Worm (Caenorhabditis elegans) whole organism, L2 larva: ENCODE results near the gene spp-13.
A peak's percentile ranks its signal among the peaks of the same experiment; 100 is the strongest.

ENCODE experiments used
- C34F6.9 ChIP-seq: fragments of 150-350 bp; optimal IDR thresholded peaks from 2 replicates; lab custom pipeline; 2014; ENCODE audit warnings: missing biosample characterization, missing genetic modification characterization
- F13H6.1 ChIP-seq: sonication (generic microtip); optimal IDR thresholded peaks from 2 replicates; lab custom pipeline; 2016; ENCODE audit warnings: missing genetic modification characterization, missing compliant biosample characterization
- R02D3.7 ChIP-seq: fragments of 150-350 bp; optimal IDR thresholded peaks from 2 replicates; lab custom pipeline; 2014; ENCODE audit warnings: missing biosample characterization, missing genetic modification characterization
- Y55F3AM.14 ChIP-seq: fragments of 200-800 bp; sonication (Bioruptor generic); optimal IDR thresholded peaks from 2 replicates; lab custom pipeline; 2018; ENCODE audit warnings: mild to moderate bottlenecking, missing genetic modification characterization, missing compliant biosample characterization
- ZK546.5 ChIP-seq: sonication (generic microtip); optimal IDR thresholded peaks from 2 replicates; lab custom pipeline; 2017; ENCODE audit warnings: missing biosample characterization, missing genetic modification characterization
- ama-1 ChIP-seq: fragments of 150-350 bp; optimal IDR thresholded peaks from 2 replicates; lab custom pipeline; 2018; ENCODE audit warnings: inconsistent platforms
- blmp-1 ChIP-seq: sonication (generic microtip); optimal IDR thresholded peaks from 2 replicates; lab custom pipeline; 2017; ENCODE audit warnings: missing genetic modification characterization, mild to moderate bottlenecking, missing compliant biosample characterization, antibody characterized with exemption, moderate library complexity; ENCODE audit not compliant: insufficient read depth
- ceh-16 ChIP-seq: fragments of 150-350 bp; optimal IDR thresholded peaks from 2 replicates; lab custom pipeline; 2014; ENCODE audit warnings: missing biosample characterization, missing genetic modification characterization
- ceh-82 ChIP-seq: fragments of 150-350 bp; optimal IDR thresholded peaks from 2 replicates; lab custom pipeline; 2014; ENCODE audit warnings: missing biosample characterization, missing genetic modification characterization
- crh-2 ChIP-seq: sonication (generic microtip); optimal IDR thresholded peaks from 2 replicates; lab custom pipeline; 2017; ENCODE audit warnings: missing biosample characterization, missing genetic modification characterization
- dmd-4 ChIP-seq: sonication (generic microtip); optimal IDR thresholded peaks from 2 replicates; lab custom pipeline; 2017; ENCODE audit warnings: missing biosample characterization, missing genetic modification characterization
- egl-27 ChIP-seq: sonication (generic microtip); optimal IDR thresholded peaks from 3 replicates; lab custom pipeline; 2017; ENCODE audit warnings: missing biosample characterization, missing genetic modification reagents, missing genetic modification characterization
- elt-1 ChIP-seq: fragments of 150-350 bp; optimal IDR thresholded peaks from 2 replicates; lab custom pipeline; 2014; ENCODE audit warnings: missing biosample characterization, missing genetic modification characterization
- elt-3 ChIP-seq: sonication (generic microtip); optimal IDR thresholded peaks from 2 replicates; lab custom pipeline; 2017; ENCODE audit warnings: missing biosample characterization, missing genetic modification characterization
- fos-1 ChIP-seq: fragments of 150-350 bp; optimal IDR thresholded peaks from 2 replicates; lab custom pipeline; 2014; ENCODE audit warnings: missing biosample characterization, missing genetic modification characterization
- lin-11 ChIP-seq: fragments of 150-350 bp; sonication (generic microtip); optimal IDR thresholded peaks from 2 replicates; lab custom pipeline; 2014; ENCODE audit warnings: missing biosample characterization, missing genetic modification characterization, inconsistent platforms, mixed read lengths
- lin-13 ChIP-seq: fragments of 150-350 bp; optimal IDR thresholded peaks from 2 replicates; lab custom pipeline; 2014; ENCODE audit warnings: missing biosample characterization, missing genetic modification reagents, missing genetic modification characterization
- lsy-2 ChIP-seq, 2 experiments: fragments of 150-350 bp in 1 of 2; sonication (generic microtip) in 1 of 2; optimal IDR thresholded peaks; 2 replicates each; lab custom pipeline; 2014 to 2017; ENCODE audit warnings: missing biosample characterization in 2 of 2, missing genetic modification characterization in 2 of 2
- mab-5 ChIP-seq: fragments of 150-350 bp; optimal IDR thresholded peaks from 2 replicates; lab custom pipeline; 2014; ENCODE audit warnings: missing biosample characterization, missing genetic modification characterization
- mdl-1 ChIP-seq, 2 experiments: fragments of 150-350 bp in 1 of 2; sonication (generic microtip) in 1 of 2; optimal IDR thresholded peaks; 2 replicates each; lab custom pipeline; 2017; ENCODE audit warnings: missing biosample characterization in 2 of 2, missing genetic modification characterization in 2 of 2
- nhr-11 ChIP-seq: fragments of 150-350 bp; optimal IDR thresholded peaks from 2 replicates; lab custom pipeline; 2014; ENCODE audit warnings: missing biosample characterization, missing genetic modification characterization
- nhr-21 ChIP-seq: fragments of 150-350 bp; optimal IDR thresholded peaks from 2 replicates; lab custom pipeline; 2014; ENCODE audit warnings: missing biosample characterization, missing genetic modification characterization
- nhr-23 ChIP-seq: fragments of 150-350 bp; optimal IDR thresholded peaks from 2 replicates; lab custom pipeline; 2014; ENCODE audit warnings: missing biosample characterization, missing genetic modification reagents, missing genetic modification characterization
- nhr-25 ChIP-seq: fragments of 150-350 bp; sonication (generic microtip); optimal IDR thresholded peaks from 3 replicates; lab custom pipeline; 2014; ENCODE audit warnings: missing biosample characterization, missing genetic modification characterization
- nhr-6 ChIP-seq: fragments of 150-350 bp; optimal IDR thresholded peaks from 2 replicates; lab custom pipeline; 2014; ENCODE audit warnings: missing biosample characterization, missing genetic modification characterization
- nhr-77 ChIP-seq: fragments of 150-350 bp; optimal IDR thresholded peaks from 2 replicates; lab custom pipeline; 2014; ENCODE audit warnings: missing biosample characterization, missing genetic modification characterization
- peb-1 ChIP-seq: fragments of 150-350 bp; optimal IDR thresholded peaks from 2 replicates; lab custom pipeline; 2014; ENCODE audit warnings: missing biosample characterization, missing genetic modification characterization
- sem-4 ChIP-seq: fragments of 150-350 bp; optimal IDR thresholded peaks from 2 replicates; lab custom pipeline; 2014; ENCODE audit warnings: missing biosample characterization, missing genetic modification reagents, missing genetic modification characterization
- snpc-4 ChIP-seq: fragments of 150-350 bp; optimal IDR thresholded peaks from 2 replicates; lab custom pipeline; 2014; ENCODE audit warnings: missing biosample characterization, missing genetic modification characterization
- unc-55 ChIP-seq: fragments of 150-350 bp; sonication (generic microtip); optimal IDR thresholded peaks from 3 replicates; lab custom pipeline; 2014; ENCODE audit warnings: missing biosample characterization, missing genetic modification reagents, missing genetic modification characterization
- unc-62 ChIP-seq: fragments of 150-350 bp; optimal IDR thresholded peaks from 2 replicates; lab custom pipeline; 2014; ENCODE audit warnings: missing biosample characterization, missing genetic modification reagents, missing genetic modification characterization
- zag-1 ChIP-seq: fragments of 150-350 bp; optimal IDR thresholded peaks from 2 replicates; lab custom pipeline; 2014; ENCODE audit warnings: missing biosample characterization, missing genetic modification characterization
- ztf-11 ChIP-seq: sonication (generic microtip); optimal IDR thresholded peaks from 2 replicates; lab custom pipeline; 2017; ENCODE audit warnings: missing biosample characterization, missing genetic modification characterization
- ztf-4 ChIP-seq: fragments of 150-350 bp; optimal IDR thresholded peaks from 2 replicates; lab custom pipeline; 2014; ENCODE audit warnings: missing biosample characterization, missing genetic modification characterization

The spp-13 gene

DNA sequence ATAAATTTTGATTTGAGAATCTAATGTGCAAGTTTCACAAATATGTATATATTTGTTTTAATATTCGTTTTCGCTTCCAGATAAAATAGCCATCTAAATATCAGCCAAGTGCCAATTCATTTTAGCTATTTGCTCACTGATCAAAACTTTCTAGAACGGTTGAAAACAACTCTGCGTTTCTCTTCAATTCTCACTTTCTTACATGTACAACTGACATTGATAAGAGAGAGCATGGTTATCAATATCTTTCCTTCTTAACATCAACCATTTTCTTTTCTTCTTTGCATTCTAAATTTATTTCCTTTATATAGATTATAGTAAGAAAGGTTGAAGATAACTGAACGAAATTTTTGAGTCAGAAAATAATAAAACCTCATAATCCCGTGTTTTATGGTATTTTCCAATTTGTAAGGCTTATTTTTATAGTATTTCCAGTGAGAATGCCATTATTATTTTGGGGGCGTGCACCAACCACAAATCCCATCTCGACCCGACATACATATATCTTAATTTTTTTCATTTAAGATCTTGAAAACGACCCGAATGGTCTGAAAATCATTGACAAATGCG lies 10.1 kb upstream of the spp-13 start, which contains the start of gene F08F1.3:
TSS of gene F08F1.3 (plus strand) at position 520 of the 570 bp plus-strand sequence.
- TF ChIP-seq R02D3.7 (tag; lab: Kevin White, UChicago), result no peak
- TF ChIP-seq fos-1 (tag; lab: Kevin White, UChicago), result peak; percentile 42

DNA sequence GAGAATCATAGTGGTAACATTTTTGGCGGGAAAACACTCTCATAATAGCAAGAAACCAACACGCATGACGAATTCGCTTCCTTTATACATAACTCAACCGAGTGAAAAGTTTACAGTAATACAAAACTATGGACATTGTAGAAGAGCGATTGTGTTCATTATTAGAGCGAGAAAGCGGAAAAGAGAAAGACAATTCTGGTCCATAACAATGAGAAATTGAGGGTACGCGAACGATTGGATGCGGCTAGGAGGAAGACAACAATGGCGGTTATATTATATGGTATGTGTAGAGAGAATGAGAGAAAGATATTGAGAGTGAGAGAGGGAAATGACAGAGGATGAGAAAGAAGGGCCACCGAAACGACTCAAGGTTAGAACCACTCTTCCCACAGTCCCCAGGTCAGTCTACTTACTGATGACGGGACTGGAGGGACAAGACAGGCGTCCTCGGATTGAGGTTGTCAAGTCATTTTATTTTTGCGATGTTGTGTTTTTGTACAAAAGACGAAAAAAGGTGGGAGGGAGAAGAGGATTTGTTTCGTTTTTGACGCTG lies 7.9 kb upstream of the spp-13 start:
- TF ChIP-seq crh-2 (tag; lab: Kevin White, UChicago), result no peak
- TF ChIP-seq nhr-11 (tag; lab: Kevin White, UChicago), result no peak
- no peak for TF ChIP-seq egl-27 (tag; lab: Kevin White, UChicago)
- no peak for TF ChIP-seq fos-1 (tag; lab: Kevin White, UChicago)
- no peak for TF ChIP-seq nhr-21
- TF ChIP-seq snpc-4 (tag; lab: Kevin White, UChicago), result no peak
- no peak for TF ChIP-seq elt-1 (tag; lab: Kevin White, UChicago)
- no peak for TF ChIP-seq ZK546.5 (tag; lab: Kevin White, UChicago)
- no peak for TF ChIP-seq mab-5 (tag; lab: Kevin White, UChicago)
- no peak for TF ChIP-seq sem-4
- no peak for TF ChIP-seq peb-1 (tag; lab: Kevin White, UChicago)
- TF ChIP-seq ama-1 (lab: Kevin White, UChicago), result no peak
- TF ChIP-seq ceh-16, result no peak
- no peak for TF ChIP-seq nhr-77 (tag; lab: Kevin White, UChicago)
- no peak for TF ChIP-seq lin-13 (GFP tag; lab: Kevin White, UChicago)
- no peak for TF ChIP-seq unc-55 (GFP tag; lab: Kevin White, UChicago)

DNA sequence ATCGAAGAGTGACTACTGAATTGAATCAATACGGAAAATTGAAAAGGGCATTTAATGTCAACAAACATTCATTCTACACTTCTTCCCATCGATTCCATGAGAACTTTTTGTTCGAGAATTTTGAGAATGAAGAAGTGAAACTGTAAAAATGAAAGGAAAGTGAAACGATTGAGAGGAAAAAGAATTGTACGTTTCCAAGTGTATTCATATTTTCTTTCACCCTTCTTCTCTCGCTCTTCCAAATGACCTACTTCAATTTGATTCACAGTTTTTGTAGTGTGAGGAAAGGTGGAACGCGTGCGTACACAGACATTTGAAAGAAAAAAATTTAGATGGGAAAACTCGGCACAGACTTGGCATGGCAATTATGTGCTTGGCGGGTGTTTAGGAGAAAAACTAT lies 6.0 kb upstream of the spp-13 start:
- TF ChIP-seq snpc-4 (tag; lab: Kevin White, UChicago), result no peak
- no peak for TF ChIP-seq ceh-16
- no peak for TF ChIP-seq ztf-11
- TF ChIP-seq dmd-4, result no peak
- TF ChIP-seq Y55F3AM.14, result no peak
- no peak for TF ChIP-seq ama-1 (lab: Kevin White, UChicago)
- TF ChIP-seq nhr-11 (tag; lab: Kevin White, UChicago), result no peak
- no peak for TF ChIP-seq lsy-2 (tag; optimal IDR thresholded peaks at IDR 0.05; lab: Kevin White, UChicago)
- no peak for TF ChIP-seq sem-4
- no peak for TF ChIP-seq unc-55 (GFP tag; lab: Kevin White, UChicago)
- TF ChIP-seq unc-62 (GFP tag; lab: Kevin White, UChicago), result no peak
- no peak for TF ChIP-seq elt-3 (tag; lab: Kevin White, UChicago)
- no peak for TF ChIP-seq lin-11 (tag; lab: Kevin White, UChicago)
- TF ChIP-seq ceh-82 (tag; lab: Kevin White, UChicago), result no peak
- no peak for TF ChIP-seq ztf-4 (tag; lab: Kevin White, UChicago)
- no peak for TF ChIP-seq nhr-25 (tag; lab: Kevin White, UChicago)

DNA sequence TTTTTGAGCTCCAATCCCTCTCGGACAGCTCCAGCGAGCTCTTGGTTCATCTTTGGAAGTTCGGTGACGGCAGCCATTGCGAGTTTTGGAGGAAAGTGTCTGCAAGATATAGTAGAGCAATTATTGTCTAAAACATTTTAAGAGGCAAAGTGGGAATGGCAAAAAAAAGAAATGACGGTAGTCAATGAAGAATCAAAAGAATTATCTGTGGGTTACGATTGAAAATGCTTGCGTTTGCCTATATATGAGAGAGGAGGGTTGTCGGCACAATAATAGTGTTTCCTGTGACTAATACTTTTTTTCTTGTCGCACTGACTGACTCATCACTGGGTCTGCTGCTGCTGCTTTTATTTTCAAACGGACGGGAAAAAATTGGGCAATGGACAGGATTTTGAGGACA lies 5.3 kb upstream of the spp-13 start, which contains the start of gene tth-1:
TSS of gene tth-1 (minus strand) at position 101 of the 400 bp plus-strand sequence.
- TF ChIP-seq mdl-1 (tag; optimal IDR thresholded peaks at IDR 0.05; lab: Kevin White, UChicago) (no peak), R02D3.7 (tag; lab: Kevin White, UChicago) (no peak), nhr-6 (tag; lab: Kevin White, UChicago) (no peak), egl-27 (tag; lab: Kevin White, UChicago) (no peak), lin-11 (tag; lab: Kevin White, UChicago) (no peak), dmd-4 (no peak)

DNA sequence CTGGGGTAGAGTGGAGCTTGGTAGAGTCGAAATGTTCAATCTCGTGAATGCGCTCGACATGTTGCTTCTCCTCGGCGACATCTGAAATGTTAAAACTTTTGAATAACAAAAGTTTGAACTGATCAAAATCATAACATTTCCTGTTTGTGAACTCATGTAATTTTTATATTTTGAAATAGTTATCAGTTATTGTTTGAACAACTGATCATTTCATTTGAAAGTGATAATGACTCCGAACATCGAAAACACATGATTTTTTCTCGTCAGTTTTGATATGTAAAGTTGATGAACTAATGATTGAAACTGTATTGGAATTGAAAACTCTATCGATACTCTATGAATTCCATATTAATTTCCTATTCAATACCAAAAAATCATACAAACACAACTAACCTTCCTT lies 4.9 kb upstream of the spp-13 start:
- TF ChIP-seq ceh-82 (tag; lab: Kevin White, UChicago), result no peak
- TF ChIP-seq blmp-1 (tag; lab: Kevin White, UChicago), result no peak
- no peak for TF ChIP-seq ztf-11
- TF ChIP-seq mdl-1 (tag; optimal IDR thresholded peaks at IDR 0.05; lab: Kevin White, UChicago), result no peak
- TF ChIP-seq F13H6.1 (tag; lab: Kevin White, UChicago), result no peak
- no peak for TF ChIP-seq C34F6.9 (tag; lab: Kevin White, UChicago)
- no peak for TF ChIP-seq nhr-11 (tag; lab: Kevin White, UChicago)
- no peak for TF ChIP-seq lsy-2 (tag; optimal IDR thresholded peaks at IDR 0.05; lab: Kevin White, UChicago)
- TF ChIP-seq nhr-23, result no peak
- TF ChIP-seq elt-1 (tag; lab: Kevin White, UChicago), result no peak
- no peak for TF ChIP-seq ama-1 (lab: Kevin White, UChicago)
- no peak for TF ChIP-seq zag-1 (tag; lab: Kevin White, UChicago)
- no peak for TF ChIP-seq elt-3 (tag; lab: Kevin White, UChicago)
- no peak for TF ChIP-seq nhr-6 (tag; lab: Kevin White, UChicago)
- no peak for TF ChIP-seq crh-2 (tag; lab: Kevin White, UChicago)
